Worm (Caenorhabditis elegans) whole organism, L1 larva: ENCODE results near the gene Y54G2A.41.

ENCODE experiments used
- nhr-76 ChIP-seq: sonication (generic microtip); optimal IDR thresholded peaks from 2 replicates; lab custom pipeline; 2017; ENCODE audit warnings: missing biosample characterization, missing genetic modification characterization
- snpc-4 ChIP-seq: fragments of 150-350 bp; optimal IDR thresholded peaks from 2 replicates; lab custom pipeline; 2014; ENCODE audit warnings: missing biosample characterization, missing genetic modification characterization
- xbp-1 ChIP-seq: sonication (generic microtip); optimal IDR thresholded peaks from 2 replicates; lab custom pipeline; 2016; ENCODE audit warnings: missing genetic modification characterization, missing compliant biosample characterization

DNA sequence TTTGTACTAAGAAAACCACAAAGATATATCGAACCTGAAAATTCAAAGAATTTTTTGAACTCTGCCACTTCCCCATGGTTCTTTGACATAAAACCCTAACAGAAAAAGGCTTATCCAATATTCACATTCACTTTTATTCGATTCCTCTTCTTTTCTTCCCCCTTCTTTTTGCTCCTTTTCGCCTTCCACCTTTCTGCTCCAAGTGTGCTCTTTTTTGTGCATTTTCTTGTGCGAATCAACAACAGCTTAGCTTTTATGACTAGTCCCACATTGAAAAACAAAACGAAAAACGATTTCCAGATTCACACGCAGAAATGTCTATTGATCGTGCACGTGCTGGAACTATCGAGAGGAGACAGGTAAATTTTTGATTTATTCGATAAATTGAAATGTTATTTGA, at the start of gene Y54G2A.41:
- TF ChIP-seq xbp-1 (tag; lab: Kevin White, UChicago) (no peak), snpc-4 (tag; lab: Kevin White, UChicago) (no peak), nhr-76 (no peak)
